Worm (Caenorhabditis elegans) whole organism, L1 larva: ENCODE measurements around the gene F57B9.3.

Source experiments
- C04F5.9 ChIP-seq: sonication (generic microtip); optimal IDR thresholded peaks from 2 replicates; lab custom pipeline; 2016; ENCODE audit warnings: missing genetic modification characterization, missing compliant biosample characterization
- C34B4.2 ChIP-seq: sonication (generic microtip); optimal IDR thresholded peaks from 2 replicates; lab custom pipeline; 2017; ENCODE audit warnings: mild to moderate bottlenecking, missing genetic modification characterization, missing compliant biosample characterization
- F16B12.6 ChIP-seq: fragments of 150-350 bp; optimal IDR thresholded peaks from 2 replicates; lab custom pipeline; 2014; ENCODE audit warnings: missing biosample characterization, missing genetic modification characterization
- aha-1 ChIP-seq: fragments of 150-350 bp; optimal IDR thresholded peaks from 2 replicates; lab custom pipeline; 2014; ENCODE audit warnings: missing biosample characterization, missing genetic modification characterization
- ama-1 ChIP-seq: fragments of 150-350 bp; optimal IDR thresholded peaks from 2 replicates; lab custom pipeline; 2014
- blmp-1 ChIP-seq: fragments of 150-350 bp; optimal IDR thresholded peaks from 2 replicates; lab custom pipeline; 2014; ENCODE audit warnings: missing biosample characterization, missing genetic modification characterization
- ceh-82 ChIP-seq, 3 experiments: fragments of 150-350 bp in 1 of 3; sonication (generic microtip) in 2 of 3; optimal IDR thresholded peaks; 2 replicates each; lab custom pipeline; 2014 to 2017; ENCODE audit warnings: missing biosample characterization in 3 of 3, missing genetic modification characterization in 3 of 3
- ces-1 ChIP-seq: fragments of 150-350 bp; optimal IDR thresholded peaks from 2 replicates; lab custom pipeline; 2014; ENCODE audit warnings: missing biosample characterization, missing genetic modification reagents, missing genetic modification characterization
- dsc-1 ChIP-seq: sonication (generic microtip); optimal IDR thresholded peaks from 2 replicates; lab custom pipeline; 2016; ENCODE audit warnings: mild to moderate bottlenecking, missing genetic modification characterization, missing compliant biosample characterization
- efl-1 ChIP-seq, 4 experiments: fragments of 150-350 bp; optimal IDR thresholded peaks in 3 of 4; peaks in 1 of 4; 1 replicate in 1 of 4; 2 replicates in 3 of 4; lab custom pipeline; 2014; ENCODE audit warnings: missing biosample characterization in 2 of 4, missing genetic modification characterization in 2 of 4, missing genetic modification reagents in 2 of 4
- efl-3 ChIP-seq: fragments of 200-800 bp; sonication (Bioruptor generic); optimal IDR thresholded peaks from 2 replicates; lab custom pipeline; 2018; ENCODE audit warnings: mild to moderate bottlenecking, missing genetic modification characterization, missing compliant biosample characterization
- egl-13 ChIP-seq: sonication (generic microtip); optimal IDR thresholded peaks from 2 replicates; lab custom pipeline; 2016; ENCODE audit warnings: missing genotype, missing genetic modification reagents, missing genetic modification characterization, missing compliant biosample characterization
- elt-3 ChIP-seq, 6 experiments: fragments of 150-350 bp in 1 of 6; sonication (generic microtip); optimal IDR thresholded peaks; 2 replicates each; lab custom pipeline; 2017 to 2018; ENCODE audit warnings: missing biosample characterization in 6 of 6, missing genetic modification characterization in 6 of 6, inconsistent platforms in 1 of 6
- fkh-8 ChIP-seq: sonication (generic microtip); optimal IDR thresholded peaks from 2 replicates; lab custom pipeline; 2016; ENCODE audit warnings: mild to moderate bottlenecking, missing genetic modification characterization, missing compliant biosample characterization
- fos-1 ChIP-seq: fragments of 150-350 bp; optimal IDR thresholded peaks from 2 replicates; lab custom pipeline; 2014; ENCODE audit warnings: missing biosample characterization, missing genetic modification characterization
- hlh-17 ChIP-seq: fragments of 200-800 bp; sonication (Bioruptor generic); optimal IDR thresholded peaks from 2 replicates; lab custom pipeline; 2018; ENCODE audit warnings: missing genetic modification characterization, mild to moderate bottlenecking, missing compliant biosample characterization, moderate library complexity, borderline replicate concordance
- irx-1 ChIP-seq: sonication (generic microtip); optimal IDR thresholded peaks from 2 replicates; lab custom pipeline; 2016; ENCODE audit warnings: missing genetic modification characterization, missing compliant biosample characterization
- isw-1 ChIP-seq: fragments of 200-800 bp; sonication (Bioruptor generic); IDR thresholded peaks from 2 replicates; pipeline ENCODE4 v1.3.6; 2022; ENCODE audit warnings: missing genetic modification characterization, missing compliant biosample characterization
- jun-1 ChIP-seq: fragments of 150-350 bp; optimal IDR thresholded peaks from 2 replicates; lab custom pipeline; 2014; ENCODE audit warnings: missing biosample characterization, missing genetic modification reagents, missing genetic modification characterization
- lin-13 ChIP-seq: fragments of 150-350 bp; optimal IDR thresholded peaks from 2 replicates; lab custom pipeline; 2014; ENCODE audit warnings: missing biosample characterization, missing genetic modification reagents, missing genetic modification characterization
- lin-35 ChIP-seq, 2 experiments: fragments of 150-350 bp; optimal IDR thresholded peaks; 2 replicates each; lab custom pipeline; 2014; ENCODE audit warnings: missing biosample characterization in 2 of 2, missing genetic modification characterization in 2 of 2, missing genetic modification reagents in 2 of 2
- lin-39 ChIP-seq: fragments of 150-350 bp; optimal IDR thresholded peaks from 2 replicates; lab custom pipeline; 2014; ENCODE audit warnings: missing biosample characterization, missing genetic modification reagents, missing genetic modification characterization
- mab-9 ChIP-seq: fragments of 200-800 bp; sonication (Bioruptor generic); IDR thresholded peaks from 2 replicates; pipeline ENCODE4 v1.3.6; 2022; ENCODE audit warnings: missing genetic modification reagents, missing genetic modification characterization, missing compliant biosample characterization
- mdl-1 ChIP-seq, 2 experiments: fragments of 150-350 bp; optimal IDR thresholded peaks; 2 replicates each; lab custom pipeline; 2014 to 2017; ENCODE audit warnings: missing biosample characterization in 2 of 2, missing genetic modification characterization in 2 of 2, inconsistent platforms in 1 of 2
- mef-2 ChIP-seq: fragments of 150-350 bp; optimal IDR thresholded peaks from 2 replicates; lab custom pipeline; 2014; ENCODE audit warnings: missing biosample characterization, missing genetic modification characterization
- mep-1 ChIP-seq: fragments of 150-350 bp; optimal IDR thresholded peaks from 2 replicates; lab custom pipeline; 2014; ENCODE audit warnings: missing biosample characterization, missing genetic modification characterization
- nhr-11 ChIP-seq: fragments of 150-350 bp; optimal IDR thresholded peaks from 2 replicates; lab custom pipeline; 2014; ENCODE audit warnings: missing biosample characterization, missing genetic modification characterization
- nhr-20 ChIP-seq: sonication (generic microtip); optimal IDR thresholded peaks from 2 replicates; lab custom pipeline; 2016; ENCODE audit warnings: mild to moderate bottlenecking, missing genetic modification characterization, missing compliant biosample characterization
- nhr-237 ChIP-seq: fragments of 150-350 bp; optimal IDR thresholded peaks from 2 replicates; lab custom pipeline; 2014; ENCODE audit warnings: missing biosample characterization, missing genetic modification characterization
- nhr-47 ChIP-seq: sonication (generic microtip); optimal IDR thresholded peaks from 2 replicates; lab custom pipeline; 2016; ENCODE audit warnings: mild to moderate bottlenecking, missing genetic modification characterization, moderate library complexity, missing compliant biosample characterization
- nhr-71 ChIP-seq: sonication (generic microtip); optimal IDR thresholded peaks from 2 replicates; lab custom pipeline; 2016; ENCODE audit warnings: mild to moderate bottlenecking, missing genetic modification characterization, moderate library complexity, missing compliant biosample characterization
- nhr-76 ChIP-seq: sonication (generic microtip); optimal IDR thresholded peaks from 2 replicates; lab custom pipeline; 2017; ENCODE audit warnings: missing biosample characterization, missing genetic modification characterization
- nhr-77 ChIP-seq: fragments of 150-350 bp; optimal IDR thresholded peaks from 2 replicates; lab custom pipeline; 2014; ENCODE audit warnings: missing biosample characterization, missing genetic modification characterization
- nhr-84 ChIP-seq: sonication (generic microtip); optimal IDR thresholded peaks from 2 replicates; lab custom pipeline; 2017; ENCODE audit warnings: missing biosample characterization, missing genetic modification characterization
- nhr-85 ChIP-seq: sonication (generic microtip); peaks from one replicate; lab custom pipeline; 2016; ENCODE audit warnings: missing genetic modification characterization, inconsistent platforms, missing compliant biosample characterization
- pag-3 ChIP-seq: sonication (generic microtip); optimal IDR thresholded peaks from 2 replicates; lab custom pipeline; 2017; ENCODE audit warnings: missing genetic modification characterization, mild to moderate bottlenecking, missing compliant biosample characterization, antibody characterized with exemption, borderline replicate concordance; ENCODE audit not compliant: insufficient read depth
- pax-3 ChIP-seq: fragments of 200-800 bp; sonication (Bioruptor generic); optimal IDR thresholded peaks from 2 replicates; lab custom pipeline; 2018; ENCODE audit warnings: mild to moderate bottlenecking, missing genetic modification characterization, moderate library complexity, missing compliant biosample characterization
- pqm-1 ChIP-seq: sonication (generic microtip); optimal IDR thresholded peaks from 3 replicates; lab custom pipeline; 2017; ENCODE audit warnings: missing biosample characterization, missing genetic modification characterization
- skn-1 ChIP-seq: fragments of 150-350 bp; optimal IDR thresholded peaks from 2 replicates; lab custom pipeline; 2014; ENCODE audit warnings: missing biosample characterization, missing genetic modification characterization
- snpc-4 ChIP-seq: fragments of 150-350 bp; optimal IDR thresholded peaks from 2 replicates; lab custom pipeline; 2014; ENCODE audit warnings: missing biosample characterization, missing genetic modification characterization
- snu-23 ChIP-seq: sonication (generic microtip); optimal IDR thresholded peaks from 2 replicates; lab custom pipeline; 2016; ENCODE audit warnings: missing genetic modification characterization, missing compliant biosample characterization
- sptf-1 ChIP-seq: fragments of 150-350 bp; optimal IDR thresholded peaks from 2 replicates; lab custom pipeline; 2014; ENCODE audit warnings: missing biosample characterization, missing genetic modification characterization
- sup-37 ChIP-seq: fragments of 200-800 bp; sonication (Bioruptor generic); optimal IDR thresholded peaks from 2 replicates; lab custom pipeline; 2018; ENCODE audit warnings: mild to moderate bottlenecking, missing genetic modification characterization, missing compliant biosample characterization
- tbx-2 ChIP-seq: sonication (generic microtip); optimal IDR thresholded peaks from 2 replicates; lab custom pipeline; 2016; ENCODE audit warnings: missing genetic modification characterization, missing compliant biosample characterization
- tlp-1 ChIP-seq: fragments of 150-350 bp; optimal IDR thresholded peaks from 2 replicates; lab custom pipeline; 2014; ENCODE audit warnings: missing biosample characterization, missing genetic modification characterization
- unc-130 ChIP-seq: fragments of 150-350 bp; optimal IDR thresholded peaks from 2 replicates; lab custom pipeline; 2017; ENCODE audit warnings: missing biosample characterization, missing genetic modification characterization, inconsistent platforms
- unc-30 ChIP-seq: sonication (generic microtip); optimal IDR thresholded peaks from 2 replicates; lab custom pipeline; 2017; ENCODE audit warnings: missing biosample characterization, missing genetic modification characterization
- unc-62 ChIP-seq: fragments of 150-350 bp; optimal IDR thresholded peaks from 2 replicates; lab custom pipeline; 2014; ENCODE audit warnings: missing biosample characterization, missing genetic modification reagents, missing genetic modification characterization
- unc-86 ChIP-seq: sonication (generic microtip); optimal IDR thresholded peaks from 2 replicates; lab custom pipeline; 2016; ENCODE audit warnings: missing genetic modification characterization, missing compliant biosample characterization
- unc-98 ChIP-seq: fragments of 200-800 bp; sonication (Bioruptor generic); IDR thresholded peaks from 2 replicates; pipeline ENCODE4 v1.3.6; 2022; ENCODE audit warnings: missing genetic modification characterization, missing compliant biosample characterization
- ztf-11 ChIP-seq, 2 experiments: sonication (generic microtip); optimal IDR thresholded peaks; 2 replicates each; lab custom pipeline; 2016 to 2017; ENCODE audit warnings: missing genetic modification characterization in 2 of 2, missing biosample characterization in 1 of 2, missing compliant biosample characterization in 1 of 2
- ztf-4 ChIP-seq: fragments of 150-350 bp; optimal IDR thresholded peaks from 2 replicates; lab custom pipeline; 2014; ENCODE audit warnings: missing biosample characterization, missing genetic modification characterization

The F57B9.3 gene

DNA sequence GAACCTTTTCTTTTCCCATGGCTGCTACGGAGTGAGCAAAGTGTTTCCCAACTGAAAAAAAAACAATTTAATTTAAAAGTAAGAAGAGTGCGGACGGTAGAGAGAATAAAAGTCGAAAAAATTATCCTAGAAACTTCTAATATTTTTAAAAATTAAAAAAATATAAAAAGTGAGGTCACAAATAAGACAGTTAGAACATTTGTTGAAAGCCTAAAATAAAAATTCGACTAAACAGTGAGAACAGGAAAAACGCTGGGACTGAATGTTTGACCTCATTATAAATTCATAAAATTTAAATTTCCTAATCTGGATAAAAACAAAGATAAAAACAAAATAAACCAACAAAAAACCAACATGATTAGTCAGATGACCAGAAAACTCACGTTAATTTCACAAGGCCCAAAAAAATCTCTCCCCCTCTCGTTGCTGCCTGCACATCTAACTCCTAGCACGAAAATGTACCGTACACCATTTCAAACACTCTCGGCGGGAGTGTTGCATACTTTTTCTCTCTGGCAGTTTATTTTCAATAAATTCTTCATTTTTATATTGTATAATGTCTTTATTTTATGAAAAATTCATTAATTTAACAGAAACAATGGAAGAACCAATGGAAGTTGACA, 32.1 kb downstream of the F57B9.3 start, which contains the start of the genes eef-1A.1 and rfc-4 (continued):
- TF ChIP-seq unc-62 (GFP tag; lab: Kevin White, UChicago) = peak; percentile 53
- no peak for TF ChIP-seq tlp-1 (tag; lab: Kevin White, UChicago)
- TF ChIP-seq nhr-85 (tag; lab: Kevin White, UChicago) = peak; percentile 98
- peak in 1 of 2 experiments; percentile 97 for TF ChIP-seq mdl-1 (tag; optimal IDR thresholded peaks at IDR 0.05; lab: Kevin White, UChicago)
- TF ChIP-seq skn-1 (tag; lab: Kevin White, UChicago) = peak; percentile 98
- no peak for TF ChIP-seq hlh-17 (GFP tag; lab: Kevin White, UChicago)
- TF ChIP-seq elt-3 (tag; optimal IDR thresholded peaks at IDR 0.05; lab: Kevin White, UChicago) = peak; percentile 80 to 100 (median 92)
- TF ChIP-seq lin-39 (tag; lab: Kevin White, UChicago) = peak; percentile 91
- peak; percentile 96 for TF ChIP-seq nhr-77 (tag; lab: Kevin White, UChicago)
- peak; percentile 95 for TF ChIP-seq fos-1 (tag; lab: Kevin White, UChicago)
- TF ChIP-seq ama-1 (lab: Kevin White, UChicago) = peak; percentile 82
- no peak for TF ChIP-seq nhr-76 (tag; lab: Kevin White, UChicago)
- peak; percentile 98 for TF ChIP-seq dsc-1
- TF ChIP-seq nhr-20 (tag; lab: Kevin White, UChicago) = peak; percentile 98
- TF ChIP-seq aha-1 (tag; lab: Kevin White, UChicago) = peak; percentile 82
- TF ChIP-seq ceh-82 (tag; optimal IDR thresholded peaks at IDR 0.05; lab: Kevin White, UChicago) = peak; percentile 94 to 98 (median 96)
- peak; percentile 99 for TF ChIP-seq C04F5.9
- peak; percentile 99 for TF ChIP-seq mep-1
- peak; percentile 98 for TF ChIP-seq isw-1 (GFP tag; lab: Robert Waterston, UW)
- no peak for TF ChIP-seq sptf-1
- peak; percentile 97 for TF ChIP-seq lin-13 (GFP tag; lab: Kevin White, UChicago)
- TF ChIP-seq tbx-2 (tag; lab: Kevin White, UChicago) = peak; percentile 97
- peak; percentile 78 for TF ChIP-seq pag-3 (tag; lab: Kevin White, UChicago)
- TF ChIP-seq ztf-11 (tag; optimal IDR thresholded peaks at IDR 0.05; lab: Kevin White, UChicago) = peak in 1 of 2 experiments; percentile 85
- peak; percentile 92 for TF ChIP-seq snpc-4 (tag; lab: Kevin White, UChicago)
- TF ChIP-seq pax-3 = peak; percentile 94
- TF ChIP-seq unc-30 (tag; lab: Kevin White, UChicago) = no peak
- TF ChIP-seq sup-37 (GFP tag; lab: Kevin White, UChicago) = peak; percentile 54
- peak; percentile 38 for TF ChIP-seq efl-3 (GFP tag; lab: Kevin White, UChicago)
- TF ChIP-seq nhr-11 (tag; lab: Kevin White, UChicago) = peak; percentile 90
- TF ChIP-seq mab-9 (GFP tag; lab: Robert Waterston, UW) = peak; percentile 80
- peak; percentile 57 for TF ChIP-seq nhr-84 (tag; lab: Kevin White, UChicago)
- TF ChIP-seq F16B12.6 (tag; lab: Kevin White, UChicago) = peak; percentile 77
- TF ChIP-seq unc-86 (tag; lab: Kevin White, UChicago) = peak; percentile 93
- peak; percentile 98 for TF ChIP-seq efl-1 (optimal IDR thresholded peaks at IDR 0.05; lab: Kevin White, UChicago)
- peak; percentile 94 to 99 for TF ChIP-seq efl-1 (GFP tag; optimal IDR thresholded peaks at IDR 0.05 in 1 of 2; lab: Kevin White, UChicago)
- peak; percentile 95 for TF ChIP-seq unc-130
- peak; percentile 98 for TF ChIP-seq fkh-8 (tag; lab: Kevin White, UChicago)
- peak; percentile 97 for TF ChIP-seq nhr-237 (tag; lab: Kevin White, UChicago)
- TF ChIP-seq jun-1 (tag; lab: Kevin White, UChicago) = peak; percentile 95
- peak; percentile 0 for TF ChIP-seq C34B4.2 (tag; lab: Kevin White, UChicago)
- peak; percentile 92 for TF ChIP-seq egl-13 (tag; lab: Kevin White, UChicago)
- peak; percentile 97 to 99 for TF ChIP-seq lin-35 (GFP tag; optimal IDR thresholded peaks at IDR 0.05; lab: Kevin White, UChicago)
- TF ChIP-seq mef-2 (tag; lab: Kevin White, UChicago) = peak; percentile 64
- peak; percentile 97 for TF ChIP-seq nhr-47 (tag; lab: Kevin White, UChicago)
- no peak for TF ChIP-seq ces-1 (GFP tag; lab: Kevin White, UChicago)
- TF ChIP-seq pqm-1 (tag; lab: Kevin White, UChicago) = no peak
- peak; percentile 92 for TF ChIP-seq blmp-1 (tag; lab: Kevin White, UChicago)
- peak; percentile 98 for TF ChIP-seq nhr-71 (tag; lab: Kevin White, UChicago)
- peak; percentile 93 for TF ChIP-seq ztf-4 (tag; lab: Kevin White, UChicago)
- TF ChIP-seq irx-1 (tag; lab: Kevin White, UChicago) = peak; percentile 91
- peak; percentile 51; the same call in 1 of the 2 replicates for TF ChIP-seq unc-98
- peak; percentile 99 for TF ChIP-seq snu-23 (GFP tag; lab: Kevin White, UChicago)
